Fruit fly (Drosophila melanogaster): Measurements from ENCODE around the gene Nin.
A peak's percentile ranks its signal among the peaks of the same experiment; 100 is the strongest.

- TF ChIP-seq N (GFP tag; optimal IDR thresholded peaks at IDR 0.05) (peak; percentile 46), dmrt93B (GFP tag; optimal IDR thresholded peaks at IDR 0.05) (no peak), Hr78 (GFP tag; optimal IDR thresholded peaks at IDR 0.05) (no peak), rgr (GFP tag; optimal IDR thresholded peaks at IDR 0.05) (peak; percentile 83), h (GFP tag; optimal IDR thresholded peaks at IDR 0.05) (peak; percentile 80), Sp1 (GFP tag; optimal IDR thresholded peaks at IDR 0.05) (peak; percentile 72), dsf (GFP tag; optimal IDR thresholded peaks at IDR 0.05; ENCODE audit: borderline replicate concordance) (no peak), Mio (GFP tag; optimal IDR thresholded peaks at IDR 0.05) (no peak), brk (GFP tag; optimal IDR thresholded peaks at IDR 0.05) (no peak), usp (GFP tag; optimal IDR thresholded peaks at IDR 0.05) (no peak), psq (GFP tag; optimal IDR thresholded peaks at IDR 0.05) (peak; percentile 90)
Observed at dm6 chr2L:5324958-5325850, 46.9 kb upstream of the Nin start.
